Worm (Caenorhabditis elegans): Measurements from ENCODE around the gene M04C3.1.

- TF ChIP-seq tra-4 (tag; optimal IDR thresholded peaks at IDR 0.05) = no peak
- TF ChIP-seq hmbx-1 (tag; optimal IDR thresholded peaks at IDR 0.05) = no peak
- TF ChIP-seq ets-7 (tag; optimal IDR thresholded peaks at IDR 0.05) = no peak
- no peak for TF ChIP-seq ama-1 (optimal IDR thresholded peaks at IDR 0.05)
- no peak for TF ChIP-seq flt-1 (GFP tag; IDR thresholded peaks at IDR 0.05)
- no peak for TF ChIP-seq tbx-37 (GFP tag; conservative IDR thresholded peaks at IDR 0.05)
- TF ChIP-seq B0310.2 (tag; optimal IDR thresholded peaks at IDR 0.05) = no peak
- TF ChIP-seq ceh-36 (tag; optimal IDR thresholded peaks at IDR 0.05) = no peak
- TF ChIP-seq hmg-4 (GFP tag; optimal IDR thresholded peaks at IDR 0.05) = no peak
- TF ChIP-seq F13C5.2 (tag; optimal IDR thresholded peaks at IDR 0.05) = no peak
- no peak for TF ChIP-seq tbx-11 (GFP tag; IDR thresholded peaks at IDR 0.05)
These were observed 24.3 kb downstream of the M04C3.1 start, which contains the start of gene C25F9.2 for ce11 chrV:19421131-19421530.
